Worm (Caenorhabditis elegans) whole organism, mixed stage, embryonic: ENCODE data around the gene natc-1.

ENCODE experiments used
- blmp-1 ChIP-seq: fragments of 150-350 bp; optimal IDR thresholded peaks from 2 replicates; lab custom pipeline; 2014; ENCODE audit warnings: missing biosample characterization, missing genetic modification characterization
- nhr-28 ChIP-seq: fragments of 150-350 bp; optimal IDR thresholded peaks from 2 replicates; lab custom pipeline; 2014; ENCODE audit warnings: missing biosample characterization, missing genetic modification characterization
- unc-62 ChIP-seq: fragments of 150-350 bp; optimal IDR thresholded peaks from 2 replicates; lab custom pipeline; 2014; ENCODE audit warnings: missing biosample characterization, missing genetic modification reagents, missing genetic modification characterization
- zip-8 ChIP-seq: fragments of 150-350 bp; optimal IDR thresholded peaks from 2 replicates; lab custom pipeline; 2014; ENCODE audit warnings: missing biosample characterization, missing genetic modification characterization

ce11 chrV:8449241-8449640 is 12.9 kb upstream of the natc-1 start:
- TF ChIP-seq blmp-1 (no peak), nhr-28 (tag; lab: Kevin White, UChicago) (no peak), zip-8 (no peak), unc-62 (GFP tag; lab: Kevin White, UChicago) (no peak)
